Worm (Caenorhabditis elegans): ENCODE data around the gene ugt-44.

- TF ChIP-seq hlh-1 (tag; optimal IDR thresholded peaks at IDR 0.05) (no peak), tbx-8 (GFP tag; optimal IDR thresholded peaks at IDR 0.05) (no peak), nhr-76 (tag; optimal IDR thresholded peaks at IDR 0.05) (no peak), unc-62 (GFP tag; optimal IDR thresholded peaks at IDR 0.05) (peak; percentile 73), ztf-11 (tag; optimal IDR thresholded peaks at IDR 0.05) (no peak), mep-1 (tag; optimal IDR thresholded peaks at IDR 0.05) (no peak), unc-39 (tag; optimal IDR thresholded peaks at IDR 0.05) (no peak), pha-4 (tag; optimal IDR thresholded peaks at IDR 0.05) (no peak)
These were observed 43.2 kb downstream of the ugt-44 start for ce11 chrIV:10512752-10513151.
